Comparison of ENCODE assay signal across 5 worm cellular contexts in the genomic region with DNA sequence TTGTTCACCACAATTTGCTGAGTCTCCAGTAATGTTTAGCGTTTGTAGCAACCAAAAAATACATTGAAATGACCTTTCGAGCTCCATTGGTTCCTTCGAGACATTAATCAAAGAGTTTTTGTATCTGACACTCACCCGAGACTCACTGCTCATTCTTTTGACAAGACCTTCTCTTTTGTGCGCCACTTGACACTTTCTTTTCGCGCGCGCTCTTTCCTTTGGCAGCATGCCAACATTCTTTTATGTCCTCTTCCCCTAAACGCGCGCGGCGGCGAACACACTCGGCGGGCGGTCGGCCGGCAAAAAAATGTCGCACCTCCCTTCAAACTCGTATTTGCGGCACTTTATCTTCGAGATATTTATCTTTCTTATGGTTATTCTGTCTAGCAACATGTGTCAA.
TF ChIP-seq lines count a peak whose summit lies in the region.

No protein-coding gene starts in this region.

TF ChIP-seq in whole organism, L1 larva, 84 proteins besides CTCF, POLR2A, EP300 and RAD21:
- TF ChIP-seq nhr-19 (GFP tag; conservative IDR thresholded peaks at IDR 0.05; lab: Robert Waterston, UW) (no peak), nhr-85 (tag; lab: Kevin White, UChicago) (peak; percentile 62), lin-14 (GFP tag; optimal IDR thresholded peaks at IDR 0.05; lab: Kevin White, UChicago) (peak; percentile 66), ceh-82 (tag; optimal IDR thresholded peaks at IDR 0.05; lab: Kevin White, UChicago) (peak in 1 of 3 experiments; percentile 7), lin-13 (GFP tag; optimal IDR thresholded peaks at IDR 0.05; lab: Kevin White, UChicago) (no peak), blmp-1 (tag; optimal IDR thresholded peaks at IDR 0.05; lab: Kevin White, UChicago) (peak; percentile 15)

TF ChIP-seq in whole organism, L3 larva, 47 proteins besides CTCF, POLR2A, EP300 and RAD21:
- TF ChIP-seq elt-1 (tag; optimal IDR thresholded peaks at IDR 0.05; lab: Kevin White, UChicago) = no peak
- peak; percentile 76 for TF ChIP-seq unc-62 (GFP tag; optimal IDR thresholded peaks at IDR 0.05; lab: Kevin White, UChicago)
- peak; percentile 28 for TF ChIP-seq nfya-1 (tag; optimal IDR thresholded peaks at IDR 0.05; lab: Kevin White, UChicago; ENCODE audit: insufficient read depth)
- peak; percentile 27 for TF ChIP-seq hmg-11 (tag; optimal IDR thresholded peaks at IDR 0.05; lab: Kevin White, UChicago)
- peak; percentile 31 for TF ChIP-seq egl-27 (tag; optimal IDR thresholded peaks at IDR 0.05; lab: Kevin White, UChicago)
- peak; percentile 27 for TF ChIP-seq pha-4 (tag; optimal IDR thresholded peaks at IDR 0.05; lab: Kevin White, UChicago)
- TF ChIP-seq lin-39 (tag; optimal IDR thresholded peaks at IDR 0.05; lab: Kevin White, UChicago) = peak; percentile 73
- no peak for TF ChIP-seq nhr-28 (tag; optimal IDR thresholded peaks at IDR 0.05; lab: Kevin White, UChicago)
- peak; percentile 1 for TF ChIP-seq nhr-25 (tag; optimal IDR thresholded peaks at IDR 0.05; lab: Kevin White, UChicago)
- TF ChIP-seq lin-15B (tag; optimal IDR thresholded peaks at IDR 0.05; lab: Kevin White, UChicago) = no peak
- no peak for TF ChIP-seq ceh-28 (tag; optimal IDR thresholded peaks at IDR 0.05; lab: Kevin White, UChicago)

TF ChIP-seq in whole organism, early embryonic, 17 proteins besides CTCF, POLR2A, EP300 and RAD21:
- peak; percentile 17 for TF ChIP-seq B0310.2 (tag; optimal IDR thresholded peaks at IDR 0.05; lab: Kevin White, UChicago)
- TF ChIP-seq pes-1 (GFP tag; IDR thresholded peaks at IDR 0.05; lab: Robert Waterston, UW) = peak; percentile 56; the same call in 1 of the 2 replicates
- no peak for TF ChIP-seq flt-1 (GFP tag; IDR thresholded peaks at IDR 0.05; lab: Robert Waterston, UW)
- no peak for TF ChIP-seq sea-1 (GFP tag; conservative IDR thresholded peaks at IDR 0.05; lab: Robert Waterston, UW)

TF ChIP-seq in whole organism, midembryonic, 9 proteins besides CTCF, POLR2A, EP300 and RAD21:
- TF ChIP-seq flt-1 (GFP tag; IDR thresholded peaks at IDR 0.05; lab: Robert Waterston, UW) = peak; percentile 55; the same call in 1 of the 2 replicates
- TF ChIP-seq tab-1 (GFP tag; IDR thresholded peaks at IDR 0.05; lab: Robert Waterston, UW) = no peak
- TF ChIP-seq klf-2 (GFP tag; conservative IDR thresholded peaks at IDR 0.05; lab: Robert Waterston, UW) = no peak
- no peak for TF ChIP-seq med-1 (GFP tag; optimal IDR thresholded peaks at IDR 0.05; lab: Kevin White, UChicago; ENCODE audit: insufficient read depth)
- TF ChIP-seq ztf-23 (GFP tag; IDR thresholded peaks at IDR 0.05; lab: Robert Waterston, UW) = no peak
- TF ChIP-seq ref-1 (GFP tag; conservative IDR thresholded peaks at IDR 0.05; lab: Robert Waterston, UW) = no peak

TF ChIP-seq in whole organism, young adult, 124 proteins besides CTCF, POLR2A, EP300 and RAD21:
- TF ChIP-seq aptf-3 (GFP tag; IDR thresholded peaks at IDR 0.05; lab: Robert Waterston, UW) (no peak), ceh-27 (GFP tag; optimal IDR thresholded peaks at IDR 0.05; lab: Kevin White, UChicago) (peak; percentile 5), Y53G8AR.9 (GFP tag; conservative IDR thresholded peaks at IDR 0.05; lab: Robert Waterston, UW) (no peak), nfyb-1 (GFP tag; IDR thresholded peaks at IDR 0.05; lab: Robert Waterston, UW) (0 out of 2 replicates have a peak, but pooled peaks have one; percentile 11), madf-6 (GFP tag; IDR thresholded peaks at IDR 0.05; lab: Robert Waterston, UW) (peak; percentile 69), madf-3 (GFP tag; IDR thresholded peaks at IDR 0.05; lab: Robert Waterston, UW) (peak; percentile 67; the same call in 1 of the 2 replicates), zfh-2 (GFP tag; conservative IDR thresholded peaks at IDR 0.05; lab: Robert Waterston, UW) (peak; percentile 71), ccch-3 (GFP tag; optimal IDR thresholded peaks at IDR 0.05; lab: Kevin White, UChicago) (no peak), ceh-40 (GFP tag; IDR thresholded peaks at IDR 0.05; lab: Robert Waterston, UW) (no peak), lin-35 (GFP tag; optimal IDR thresholded peaks at IDR 0.05; lab: Kevin White, UChicago) (no peak), xnd-1 (tag; optimal IDR thresholded peaks at IDR 0.05; lab: Kevin White, UChicago) (peak; percentile 19), D2030.7 (GFP tag; IDR thresholded peaks at IDR 0.05; lab: Robert Waterston, UW) (0 out of 2 replicates have a peak, but pooled peaks have one; percentile 19), hmg-20 (GFP tag; IDR thresholded peaks at IDR 0.05; lab: Robert Waterston, UW) (no peak), him-1 (tag; optimal IDR thresholded peaks at IDR 0.05; lab: Kevin White, UChicago) (no peak), mcd-1 (GFP tag; IDR thresholded peaks at IDR 0.05; lab: Robert Waterston, UW) (peak; percentile 27; the same call in 1 of the 2 replicates), rpc-1 (optimal IDR thresholded peaks at IDR 0.05; lab: Kevin White, UChicago) (no peak), rpc-1 (tag; optimal IDR thresholded peaks at IDR 0.05; lab: Kevin White, UChicago) (no peak), F49E8.2 (tag; optimal IDR thresholded peaks at IDR 0.05; lab: Kevin White, UChicago; ENCODE audit: insufficient read depth) (no peak), somi-1 (GFP tag; optimal IDR thresholded peaks at IDR 0.05; lab: Kevin White, UChicago) (no peak), efl-1 (GFP tag; optimal IDR thresholded peaks at IDR 0.05; lab: Kevin White, UChicago) (peak; percentile 53), cebp-2 (GFP tag; IDR thresholded peaks at IDR 0.05; lab: Robert Waterston, UW) (no peak), pbrm-1 (GFP tag; IDR thresholded peaks at IDR 0.05; lab: Robert Waterston, UW) (no peak), madf-10 (tag; optimal IDR thresholded peaks at IDR 0.05; lab: Kevin White, UChicago) (peak; percentile 96), Y67H2A.10 (GFP tag; conservative IDR thresholded peaks at IDR 0.05; lab: Robert Waterston, UW) (no peak), let-607 (tag; optimal IDR thresholded peaks at IDR 0.05; lab: Kevin White, UChicago) (no peak)
TF ChIP-seq in whole organism, young adult: peak in this region for 10.
